Fruit fly (Drosophila melanogaster): ENCODE data around the gene ifc.

The ifc gene

dm6 chr2L:6022793-6023192, 36.6 kb downstream of the ifc start (continued):
- no peak for TF ChIP-seq onecut (GFP tag; IDR thresholded peaks at IDR 0.05)
- TF ChIP-seq CG2120 (GFP tag; optimal IDR thresholded peaks at IDR 0.05): no peak
- peak; percentile 17 for TF ChIP-seq CG15601 (tag; optimal IDR thresholded peaks at IDR 0.05)
- peak; percentile 7 for TF ChIP-seq trem (tag; optimal IDR thresholded peaks at IDR 0.05)
- TF ChIP-seq CG2678 (tag; optimal IDR thresholded peaks at IDR 0.05): peak; percentile 56
- 0 out of 2 replicates have a peak, but pooled peaks have one; percentile 24 for TF ChIP-seq CG6689 (GFP tag; IDR thresholded peaks at IDR 0.05)
- no peak for TF ChIP-seq danr (GFP tag; IDR thresholded peaks at IDR 0.05)
- no peak for TF ChIP-seq Lhr (GFP tag; optimal IDR thresholded peaks at IDR 0.05)
- no peak for TF ChIP-seq CG4360 (GFP tag; IDR thresholded peaks at IDR 0.05)
- TF ChIP-seq CG31441 (GFP tag; IDR thresholded peaks at IDR 0.05): peak; percentile 47; the same call in 1 of the 2 replicates
- TF ChIP-seq luna (GFP tag; optimal IDR thresholded peaks at IDR 0.05): no peak
- peak; percentile 25 for TF ChIP-seq Blimp-1 (GFP tag; optimal IDR thresholded peaks at IDR 0.05)
- TF ChIP-seq zen (tag; optimal IDR thresholded peaks at IDR 0.05): peak; percentile 16
- TF ChIP-seq scrt (GFP tag; optimal IDR thresholded peaks at IDR 0.05): no peak
- peak; percentile 29 for TF ChIP-seq dmrt99B (tag; optimal IDR thresholded peaks at IDR 0.05)
- peak; percentile 71 for TF ChIP-seq CG18262 (tag; optimal IDR thresholded peaks at IDR 0.05)
- TF ChIP-seq Xrp1 (GFP tag; IDR thresholded peaks at IDR 0.05): peak; percentile 62
- peak; percentile 61 for TF ChIP-seq CG17361 (GFP tag; IDR thresholded peaks at IDR 0.05)
- peak; percentile 1 for TF ChIP-seq CG6254 (GFP tag; optimal IDR thresholded peaks at IDR 0.05)
- TF ChIP-seq NC2α (GFP tag; optimal IDR thresholded peaks at IDR 0.05): no peak
- peak; percentile 44 for TF ChIP-seq Ssrp (tag; optimal IDR thresholded peaks at IDR 0.05)
- peak; percentile 3 for TF ChIP-seq Xbp1 (GFP tag; optimal IDR thresholded peaks at IDR 0.05)

DNA sequence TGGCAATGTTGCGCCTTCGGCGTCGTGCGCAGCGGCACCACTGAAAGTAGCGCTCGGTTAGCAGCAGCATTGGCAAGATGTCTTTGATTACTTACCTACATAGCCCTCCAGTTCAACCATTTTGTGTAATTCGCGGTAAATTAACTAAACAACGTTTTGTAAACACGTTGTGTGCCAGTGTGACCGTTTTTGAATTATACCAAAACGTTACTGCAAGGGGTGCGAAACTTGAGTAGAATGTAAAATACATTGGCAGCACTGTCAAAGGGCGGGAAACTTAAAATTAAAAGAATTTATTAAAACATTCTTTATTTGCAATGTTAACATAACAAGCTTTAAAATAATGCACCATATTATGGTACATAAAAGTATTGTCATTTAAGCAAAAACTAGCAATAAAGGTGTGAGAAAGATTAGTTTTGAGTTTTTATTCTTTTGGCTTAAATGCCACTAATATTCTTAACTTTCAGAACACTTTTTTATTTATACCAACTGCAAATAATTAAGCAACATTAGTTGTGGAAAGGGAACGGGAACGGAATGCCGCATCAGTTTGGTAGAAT, 38.3 kb downstream of the ifc start, which contains the start of gene CG9107:
Gene CG9107 (minus strand): TSS at position 195 of the 563 bp plus-strand sequence.
- TF ChIP-seq slp2 (GFP tag; optimal IDR thresholded peaks at IDR 0.05) (no peak), Max (GFP tag; optimal IDR thresholded peaks at IDR 0.05) (peak; percentile 47), CG4424 (GFP tag; optimal IDR thresholded peaks at IDR 0.05) (no peak), CG14050 (GFP tag; IDR thresholded peaks at IDR 0.05) (no peak), CG6654 (GFP tag; optimal IDR thresholded peaks at IDR 0.05) (no peak), CG30431 (GFP tag; optimal IDR thresholded peaks at IDR 0.05) (no peak), disco-r (GFP tag; optimal IDR thresholded peaks at IDR 0.05) (no peak), CG14667 (GFP tag; IDR thresholded peaks at IDR 0.05) (no peak), B-H1 (GFP tag; IDR thresholded peaks at IDR 0.05) (no peak), CG9797 (GFP tag; optimal IDR thresholded peaks at IDR 0.05) (peak; percentile 89), Blimp-1 (GFP tag; optimal IDR thresholded peaks at IDR 0.05) (no peak), chif (GFP tag; optimal IDR thresholded peaks at IDR 0.05) (no peak), Gug (GFP tag; IDR thresholded peaks at IDR 0.05) (no peak), kay (GFP tag; optimal IDR thresholded peaks at IDR 0.05) (no peak), seq (GFP tag; IDR thresholded peaks at IDR 0.05) (no peak), dm (GFP tag; optimal IDR thresholded peaks at IDR 0.05) (peak; percentile 92), Mad (GFP tag; optimal IDR thresholded peaks at IDR 0.05) (no peak), ems (GFP tag; optimal IDR thresholded peaks at IDR 0.05) (no peak), CG10274 (GFP tag; optimal IDR thresholded peaks at IDR 0.05) (no peak), CG9215 (GFP tag; IDR thresholded peaks at IDR 0.05) (no peak), CG4404 (GFP tag; IDR thresholded peaks at IDR 0.05) (no peak), tll (GFP tag; optimal IDR thresholded peaks at IDR 0.05) (no peak), Sin3A (optimal IDR thresholded peaks at IDR 0.05) (peak; percentile 29), D19A (tag; optimal IDR thresholded peaks at IDR 0.05) (peak; percentile 36), ci (GFP tag; IDR thresholded peaks at IDR 0.05) (peak; percentile 42; the same call in 1 of the 3 replicates), Atf-2 (GFP tag; optimal IDR thresholded peaks at IDR 0.05) (no peak), tna (GFP tag; IDR thresholded peaks at IDR 0.05; ENCODE audit: partially characterized antibody) (no peak), hkb (optimal IDR thresholded peaks at IDR 0.05) (no peak), hkb (GFP tag; IDR thresholded peaks at IDR 0.05) (no peak), ash1 (GFP tag; optimal IDR thresholded peaks at IDR 0.05) (no peak), CG7357 (GFP tag; IDR thresholded peaks at IDR 0.05) (no peak)

Data from whole organism, embryonic.